Worm (Caenorhabditis elegans): ENCODE results near the gene nlp-21.

The nlp-21 gene

ce11 chrIII:11346383-11346782 is 46.7 kb downstream of the nlp-21 start, which contains the start of gene T28D6.7:
Gene T28D6.7, minus strand, starts transcription at chrIII:11346483.
- TF ChIP-seq tra-4 (tag; optimal IDR thresholded peaks at IDR 0.05) (no peak), ets-7 (tag; optimal IDR thresholded peaks at IDR 0.05) (no peak), hnd-1 (tag; optimal IDR thresholded peaks at IDR 0.05) (no peak), ama-1 (optimal IDR thresholded peaks at IDR 0.05) (no peak), F13C5.2 (tag; optimal IDR thresholded peaks at IDR 0.05) (no peak), ceh-36 (tag; optimal IDR thresholded peaks at IDR 0.05) (no peak), tbx-11 (GFP tag; IDR thresholded peaks at IDR 0.05) (no peak), ceh-13 (GFP tag; optimal IDR thresholded peaks at IDR 0.05) (no peak), scrt-1 (GFP tag; IDR thresholded peaks at IDR 0.05) (no peak)

DNA sequence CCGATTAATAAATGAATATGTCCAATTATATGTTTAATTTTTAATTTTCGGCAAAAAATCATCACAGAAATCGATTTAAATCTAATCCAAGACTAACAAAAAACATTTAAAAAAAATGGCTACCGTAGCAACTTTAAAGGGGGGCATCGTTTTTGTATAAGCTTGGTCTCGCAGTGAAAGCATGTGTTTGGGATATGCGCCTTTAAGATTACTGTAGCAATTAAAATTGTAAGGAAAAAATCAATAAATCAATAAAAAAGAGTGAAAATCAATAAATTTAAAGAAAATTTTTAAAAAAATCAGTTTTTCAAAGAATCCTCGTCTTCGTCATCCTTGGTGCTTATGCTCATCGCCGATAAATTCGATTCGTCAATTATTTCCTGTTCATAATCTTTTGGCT is 48.9 kb downstream of the nlp-21 start:
- TF ChIP-seq ceh-13 (GFP tag; optimal IDR thresholded peaks at IDR 0.05) (no peak), hmg-4 (GFP tag; optimal IDR thresholded peaks at IDR 0.05) (no peak), aly-1 (tag; optimal IDR thresholded peaks at IDR 0.05) (no peak), F13C5.2 (tag; optimal IDR thresholded peaks at IDR 0.05) (no peak), pes-1 (GFP tag; IDR thresholded peaks at IDR 0.05) (no peak), ama-1 (optimal IDR thresholded peaks at IDR 0.05) (no peak), ets-7 (tag; optimal IDR thresholded peaks at IDR 0.05) (no peak), flt-1 (GFP tag; IDR thresholded peaks at IDR 0.05) (no peak), sea-1 (GFP tag; conservative IDR thresholded peaks at IDR 0.05) (no peak), tra-4 (tag; optimal IDR thresholded peaks at IDR 0.05) (no peak), scrt-1 (GFP tag; IDR thresholded peaks at IDR 0.05) (no peak), B0310.2 (tag; optimal IDR thresholded peaks at IDR 0.05) (no peak), tbx-37 (GFP tag; conservative IDR thresholded peaks at IDR 0.05) (no peak)

ce11 chrIII:11343041-11343440 is 50.0 kb downstream of the nlp-21 start, which contains the start of the genes T28D6.6 and pen-2:
Gene T28D6.6, minus strand, starts transcription at chrIII:11343108.
Gene pen-2, plus strand, starts transcription at chrIII:11343322.
- TF ChIP-seq hnd-1 (tag; optimal IDR thresholded peaks at IDR 0.05) = no peak
- TF ChIP-seq F13C5.2 (tag; optimal IDR thresholded peaks at IDR 0.05) = peak; percentile 48

- TF ChIP-seq B0310.2 (tag; optimal IDR thresholded peaks at IDR 0.05) (no peak), F13C5.2 (tag; optimal IDR thresholded peaks at IDR 0.05) (no peak)
Observed at ce11 chrIII:11341466-11341865, 51.6 kb downstream of the nlp-21 start.
